Fruit fly (Drosophila melanogaster) whole organism, wandering third instar larva: ENCODE data around the gene CG10862.

Experiments
- CG9705 ChIP-seq: fragments of 200-800 bp; sonication (Bioruptor generic); optimal IDR thresholded peaks from 2 replicates; lab custom pipeline; 2018; ENCODE audit warnings: missing biosample characterization, mild to moderate bottlenecking, missing genetic modification characterization
- Dfd ChIP-seq: fragments of >200 bp; optimal IDR thresholded peaks from 2 replicates; lab custom pipeline; 2017; ENCODE audit warnings: missing biosample characterization, missing genetic modification characterization
- Hr78 ChIP-seq: fragments of >200 bp; optimal IDR thresholded peaks from 2 replicates; lab custom pipeline; 2017; ENCODE audit warnings: missing biosample characterization, missing genetic modification characterization
- Mio ChIP-seq: sonication (Bioruptor generic); optimal IDR thresholded peaks from 2 replicates; lab custom pipeline; 2016; ENCODE audit warnings: missing biosample characterization, missing genetic modification characterization
- Myc ChIP-seq: fragments of >200 bp; optimal IDR thresholded peaks from 2 replicates; lab custom pipeline; 2017
- Vsx2 ChIP-seq: fragments of 200-300, 225-300 bp; sonication (Bioruptor generic); optimal IDR thresholded peaks from 2 replicates; lab custom pipeline; 2018; ENCODE audit warnings: missing biosample characterization, missing genetic modification characterization; ENCODE audit not compliant: partially characterized antibody
- brk ChIP-seq: fragments of 200-800 bp; sonication (Bioruptor generic); optimal IDR thresholded peaks from 2 replicates; lab custom pipeline; 2016; ENCODE audit warnings: missing biosample characterization, mild to moderate bottlenecking, missing genetic modification characterization
- dmrt93B ChIP-seq: fragments of 200-800 bp; sonication (Bioruptor generic); optimal IDR thresholded peaks from 2 replicates; lab custom pipeline; 2018; ENCODE audit warnings: missing biosample characterization, mild to moderate bottlenecking, missing genetic modification characterization
- h ChIP-seq: fragments of 200-800 bp; sonication (Bioruptor generic); optimal IDR thresholded peaks from 3 replicates; lab custom pipeline; 2016; ENCODE audit warnings: missing biosample characterization, mild to moderate bottlenecking, missing genetic modification characterization
- jim ChIP-seq: fragments of 175-275, 200-325 bp; sonication (Bioruptor generic); optimal IDR thresholded peaks from 2 replicates; lab custom pipeline; 2016; ENCODE audit warnings: missing biosample characterization, mild to moderate bottlenecking, missing genetic modification characterization
- lola ChIP-seq: fragments of >200 bp; optimal IDR thresholded peaks from 2 replicates; lab custom pipeline; 2017; ENCODE audit warnings: missing biosample characterization, missing genetic modification characterization
- rgr ChIP-seq: fragments of 200-800 bp; sonication (Bioruptor generic); optimal IDR thresholded peaks from 3 replicates; lab custom pipeline; 2016; ENCODE audit warnings: missing biosample characterization, mild to moderate bottlenecking, missing genetic modification characterization
- sv ChIP-seq: fragments of 200-800 bp; sonication (Bioruptor generic); optimal IDR thresholded peaks from 3 replicates; lab custom pipeline; 2016; ENCODE audit warnings: missing biosample characterization, missing genetic modification characterization

DNA sequence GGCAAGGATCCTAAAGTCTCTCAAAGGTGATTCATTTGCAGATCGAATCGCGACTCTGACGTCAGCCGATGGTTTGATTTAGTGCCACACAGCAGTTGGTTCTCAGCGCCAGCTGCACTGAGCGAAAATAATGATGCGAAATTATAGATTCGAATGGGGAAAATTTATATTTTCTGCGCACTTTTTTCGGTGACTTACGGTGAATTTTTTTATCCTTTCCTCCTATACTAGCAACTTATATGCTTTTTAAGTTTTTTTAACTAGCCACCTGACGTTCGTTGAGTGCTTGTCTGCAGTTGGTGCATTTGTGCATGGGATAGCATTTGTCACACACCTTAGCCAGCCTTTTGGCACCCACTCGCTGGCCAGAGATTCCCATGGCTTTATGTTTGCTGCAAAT is 31.7 kb upstream of the CG10862 start:
- TF ChIP-seq Mio (GFP tag; lab: Kevin White, UChicago) (no peak), Dfd (no peak), lola (GFP tag; lab: Kevin White, UChicago) (no peak), brk (GFP tag; lab: Kevin White, UChicago) (no peak), Myc (lab: Kevin White, UChicago) (no peak), dmrt93B (GFP tag; lab: Kevin White, UChicago) (no peak), sv (GFP tag; lab: Kevin White, UChicago) (no peak), CG9705 (no peak), Vsx2 (GFP tag; lab: Kevin White, UChicago) (no peak), jim (no peak), Hr78 (GFP tag; lab: Kevin White, UChicago) (no peak), h (GFP tag; lab: Kevin White, UChicago) (no peak), rgr (GFP tag; lab: Kevin White, UChicago) (no peak)
